Worm (Caenorhabditis elegans) whole organism, L3 larva: Measurements from ENCODE around the gene cfap-36.

Experiments
- ceh-16 ChIP-seq: sonication (generic microtip); optimal IDR thresholded peaks from 2 replicates; lab custom pipeline; 2017; ENCODE audit warnings: missing biosample characterization, missing genetic modification characterization
- ceh-28 ChIP-seq: fragments of 150-350 bp; optimal IDR thresholded peaks from 2 replicates; lab custom pipeline; 2014; ENCODE audit warnings: missing biosample characterization, missing genetic modification reagents, missing genetic modification characterization
- nhr-23 ChIP-seq: fragments of 150-350 bp; optimal IDR thresholded peaks from 2 replicates; lab custom pipeline; 2014; ENCODE audit warnings: missing biosample characterization, missing genetic modification reagents, missing genetic modification characterization
- nhr-77 ChIP-seq: fragments of 150-350 bp; optimal IDR thresholded peaks from 2 replicates; lab custom pipeline; 2014; ENCODE audit warnings: missing biosample characterization, missing genetic modification characterization
- snpc-4 ChIP-seq: fragments of 150-350 bp; optimal IDR thresholded peaks from 2 replicates; lab custom pipeline; 2014; ENCODE audit warnings: missing biosample characterization, missing genetic modification characterization
- unc-62 ChIP-seq: fragments of 150-350 bp; sonication (generic microtip); optimal IDR thresholded peaks from 4 replicates; lab custom pipeline; 2014; ENCODE audit warnings: missing biosample characterization, missing genetic modification reagents, missing genetic modification characterization
- ztf-4 ChIP-seq: fragments of 150-350 bp; optimal IDR thresholded peaks from 2 replicates; lab custom pipeline; 2014; ENCODE audit warnings: missing biosample characterization, missing genetic modification characterization

DNA sequence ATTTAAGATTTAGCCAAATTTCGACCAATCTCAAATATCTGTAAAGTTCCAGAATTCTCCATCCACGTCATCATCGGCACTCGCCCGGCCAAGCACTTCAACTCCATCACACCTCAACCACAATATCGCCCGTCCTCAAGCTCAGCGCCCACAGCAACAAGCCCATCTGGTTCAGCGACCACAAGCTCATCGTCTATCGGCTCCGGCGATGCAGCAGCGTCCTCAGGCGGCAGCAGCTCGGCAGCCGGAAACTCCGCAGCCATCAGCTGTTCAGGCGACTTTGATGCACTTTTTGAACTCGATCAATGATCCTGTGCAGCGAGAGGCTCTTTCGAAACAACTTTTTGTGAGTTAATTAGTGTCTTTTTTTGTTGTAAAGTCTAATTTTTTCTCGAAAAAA lies 54.7 kb downstream of the cfap-36 start:
- no peak for TF ChIP-seq unc-62 (GFP tag; lab: Kevin White, UChicago)
- no peak for TF ChIP-seq nhr-23 (tag; lab: Kevin White, UChicago)
- TF ChIP-seq ceh-16 (tag; lab: Kevin White, UChicago) = no peak
- TF ChIP-seq snpc-4 (tag; lab: Kevin White, UChicago) = no peak
- no peak for TF ChIP-seq ceh-28 (tag; lab: Kevin White, UChicago)
- no peak for TF ChIP-seq nhr-77
- TF ChIP-seq ztf-4 (tag; lab: Kevin White, UChicago) = no peak
